Fruit fly (Drosophila melanogaster) whole organism, embryonic: ENCODE measurements around the gene CG8034.
A peak's percentile ranks its signal among the peaks of the same experiment; 100 is the strongest.

Source experiments
- CG10274 ChIP-seq: fragments of 200-800 bp; sonication (Bioruptor generic); optimal IDR thresholded peaks from 3 replicates; lab custom pipeline; 2017; ENCODE audit warnings: missing biosample characterization, mild to moderate bottlenecking, missing genetic modification characterization
- CG10321 ChIP-seq: fragments of 200-800 bp; sonication (Bioruptor generic); IDR thresholded peaks from 2 replicates; pipeline ENCODE4 v1.3.6; 2022; ENCODE audit warnings: missing biosample characterization, missing genetic modification characterization
- CG10431 ChIP-seq: fragments of 200-800 bp; sonication (Bioruptor generic); optimal IDR thresholded peaks from 3 replicates; lab custom pipeline; 2018; ENCODE audit warnings: missing biosample characterization, mild to moderate bottlenecking, missing genetic modification characterization
- CG11247 ChIP-seq: fragments of 200-800 bp; sonication (Bioruptor generic); IDR thresholded peaks from 2 replicates; pipeline ENCODE4 v1.3.6; 2022; ENCODE audit warnings: missing biosample characterization, missing genetic modification characterization
- CG12236 ChIP-seq: fragments of 200-800 bp; sonication (Bioruptor generic); optimal IDR thresholded peaks from 2 replicates; lab custom pipeline; 2016; ENCODE audit warnings: missing biosample characterization, missing genetic modification characterization
- CG14014 ChIP-seq: fragments of 200-800 bp; sonication (Bioruptor generic); IDR thresholded peaks from 2 replicates; pipeline ENCODE4 v1.3.6; 2022; ENCODE audit warnings: missing biosample characterization, missing genetic modification characterization
- CG14441 ChIP-seq: fragments of 200-800 bp; sonication (Bioruptor generic); IDR thresholded peaks from 2 replicates; pipeline ENCODE4 v1.3.6; 2022; ENCODE audit warnings: missing biosample characterization, missing genetic modification characterization
- CG15073 ChIP-seq: fragments of 200-800 bp; sonication (Bioruptor generic); optimal IDR thresholded peaks from 2 replicates; lab custom pipeline; 2016; ENCODE audit warnings: missing biosample characterization, missing genetic modification characterization
- CG1602 ChIP-seq: fragments of 200-800 bp; sonication (Bioruptor generic); optimal IDR thresholded peaks from 3 replicates; lab custom pipeline; 2016; ENCODE audit warnings: missing biosample characterization, missing genetic modification characterization
- CG17829 ChIP-seq: fragments of 200-800 bp; optimal IDR thresholded peaks from 2 replicates; lab custom pipeline; 2019; ENCODE audit warnings: missing biosample characterization, mild to moderate bottlenecking, missing genetic modification characterization, moderate library complexity
- CG18599 ChIP-seq: fragments of 200-800 bp; sonication (Bioruptor generic); optimal IDR thresholded peaks from 3 replicates; lab custom pipeline; 2017; ENCODE audit warnings: missing biosample characterization, missing genetic modification characterization, mild to moderate bottlenecking, moderate library complexity, missing genetic modification reagents
- CG2129 ChIP-seq: fragments of 200-800 bp; sonication (Bioruptor generic); IDR thresholded peaks from 2 replicates; pipeline ENCODE4 v1.3.6; 2022; ENCODE audit warnings: missing biosample characterization, missing genetic modification characterization; ENCODE audit not compliant: partially characterized antibody
- CG2199 ChIP-seq: fragments of 200-800 bp; sonication (Bioruptor generic); IDR thresholded peaks from 3 replicates; pipeline ENCODE4 v1.3.6; 2022; ENCODE audit warnings: missing biosample characterization, missing genetic modification characterization
- CG30020 ChIP-seq: fragments of 200-800 bp; optimal IDR thresholded peaks from 2 replicates; lab custom pipeline; 2019; ENCODE audit warnings: missing biosample characterization, mild to moderate bottlenecking, missing genetic modification characterization, moderate library complexity
- CG31224 ChIP-seq: fragments of 200-800 bp; sonication (Bioruptor generic); IDR thresholded peaks from 2 replicates; pipeline ENCODE4 v1.3.6; 2022; ENCODE audit warnings: missing biosample characterization, missing genetic modification characterization
- CG32767 ChIP-seq: fragments of 200-800 bp; sonication (Bioruptor generic); IDR thresholded peaks from 2 replicates; pipeline ENCODE4 v1.3.6; 2022; ENCODE audit warnings: missing biosample characterization, missing genetic modification characterization
- CG6683 ChIP-seq: fragments of 200-800 bp; sonication (Bioruptor generic); optimal IDR thresholded peaks from 2 replicates; lab custom pipeline; 2017; ENCODE audit warnings: missing biosample characterization, mild to moderate bottlenecking, missing genetic modification characterization, missing genetic modification reagents
- CG6689 ChIP-seq: fragments of 200-800 bp; sonication (Bioruptor generic); IDR thresholded peaks from 2 replicates; pipeline ENCODE4 v1.3.6; 2022; ENCODE audit warnings: missing biosample characterization, missing genetic modification characterization
- CG7357 ChIP-seq: fragments of 200-800 bp; sonication (Bioruptor generic); IDR thresholded peaks from 3 replicates; pipeline ENCODE4 v1.3.6; 2022; ENCODE audit warnings: missing biosample characterization, missing genetic modification characterization
- CG7786 ChIP-seq: fragments of 200-800 bp; sonication (Bioruptor generic); optimal IDR thresholded peaks from 2 replicates; lab custom pipeline; 2016; ENCODE audit warnings: missing biosample characterization, missing genetic modification characterization
- CG9876 ChIP-seq: fragments of 200-800 bp; sonication (Bioruptor generic); optimal IDR thresholded peaks from 2 replicates; lab custom pipeline; 2016; ENCODE audit warnings: missing biosample characterization, missing genetic modification characterization
- Dip3 ChIP-seq: fragments of 200-800 bp; sonication (Bioruptor generic); optimal IDR thresholded peaks from 3 replicates; lab custom pipeline; 2016; ENCODE audit warnings: missing biosample characterization, missing genetic modification characterization
- E2f1 ChIP-seq: fragments of 200-800 bp; sonication (Bioruptor generic); IDR thresholded peaks from 2 replicates; pipeline ENCODE4 v1.3.6; 2022; ENCODE audit warnings: missing biosample characterization, missing genetic modification characterization
- Hey ChIP-seq: fragments of 200-800 bp; sonication (Bioruptor generic); optimal IDR thresholded peaks from 3 replicates; lab custom pipeline; 2018; ENCODE audit warnings: missing biosample characterization, mild to moderate bottlenecking, missing genetic modification characterization
- NC2β ChIP-seq: fragments of 200-800 bp; sonication (Bioruptor generic); optimal IDR thresholded peaks from 2 replicates; lab custom pipeline; 2016; ENCODE audit warnings: missing biosample characterization, missing genetic modification characterization
- Opbp ChIP-seq: fragments of 200-800 bp; sonication (Bioruptor generic); IDR thresholded peaks from 3 replicates; pipeline ENCODE4 v1.3.6; 2022; ENCODE audit warnings: missing biosample characterization, missing genetic modification characterization; ENCODE audit not compliant: partially characterized antibody
- Sox100B ChIP-seq: fragments of 200-800 bp; sonication (Bioruptor generic); optimal IDR thresholded peaks from 3 replicates; lab custom pipeline; 2018; ENCODE audit warnings: missing biosample characterization, mild to moderate bottlenecking, missing genetic modification characterization
- TFAM ChIP-seq: fragments of 200-800 bp; sonication (Bioruptor generic); optimal IDR thresholded peaks from 2 replicates; lab custom pipeline; 2017; ENCODE audit warnings: missing biosample characterization, missing genetic modification characterization, inconsistent platforms
- Trl ChIP-seq, 3 experiments: fragments of >200 bp in 2 of 3; fragments of 200-800 bp in 1 of 3; sonication (Bioruptor generic) in 1 of 3; optimal IDR thresholded peaks; 2 replicates in 1 of 3; 3 replicates in 2 of 3; lab custom pipeline; 2016 to 2017; ENCODE audit warnings: missing biosample characterization in 1 of 3, missing genetic modification characterization in 1 of 3
- ara ChIP-seq: fragments of 200-800 bp; sonication (Bioruptor generic); IDR thresholded peaks from 2 replicates; pipeline ENCODE4 v1.3.6; 2022; ENCODE audit warnings: missing biosample characterization, missing genetic modification characterization
- btn ChIP-seq: fragments of 200-800 bp; sonication (Bioruptor generic); optimal IDR thresholded peaks from 2 replicates; lab custom pipeline; 2016; ENCODE audit warnings: missing biosample characterization, missing genetic modification characterization
- cato ChIP-seq: fragments of 200-800 bp; sonication (Bioruptor generic); optimal IDR thresholded peaks from 2 replicates; lab custom pipeline; 2016; ENCODE audit warnings: missing biosample characterization, missing genetic modification characterization, borderline replicate concordance
- cg ChIP-seq: fragments of 200-800 bp; sonication (Bioruptor generic); optimal IDR thresholded peaks from 3 replicates; lab custom pipeline; 2019; ENCODE audit warnings: missing biosample characterization, mild to moderate bottlenecking, missing genetic modification characterization, moderate library complexity
- h ChIP-seq: fragments of >200 bp; optimal IDR thresholded peaks from 2 replicates; lab custom pipeline; 2017
- kni ChIP-seq: fragments of 200-800 bp; sonication (Bioruptor generic); optimal IDR thresholded peaks from 3 replicates; lab custom pipeline; 2017; ENCODE audit warnings: mild to moderate bottlenecking, missing biosample characterization, missing genetic modification reagents, missing genetic modification characterization
- lab ChIP-seq: fragments of 200-800 bp; sonication (Bioruptor generic); optimal IDR thresholded peaks from 3 replicates; lab custom pipeline; 2017; ENCODE audit warnings: missing biosample characterization, missing genetic modification characterization, mild to moderate bottlenecking, moderate library complexity, missing genetic modification reagents
- lola ChIP-seq, 3 experiments: fragments of >200 bp in 2 of 3; fragments of 200-800 bp in 1 of 3; sonication (Bioruptor generic) in 1 of 3; optimal IDR thresholded peaks; 2 replicates each; lab custom pipeline; 2017 to 2019; ENCODE audit warnings: missing biosample characterization in 3 of 3, missing genetic modification characterization in 3 of 3, mild to moderate bottlenecking in 1 of 3, moderate library complexity in 1 of 3
- luna ChIP-seq: fragments of 200-800 bp; sonication (Bioruptor generic); optimal IDR thresholded peaks from 2 replicates; lab custom pipeline; 2016; ENCODE audit warnings: missing biosample characterization, missing genetic modification characterization
- mirr ChIP-seq: fragments of 200-800 bp; sonication (Bioruptor generic); optimal IDR thresholded peaks from 3 replicates; lab custom pipeline; 2018; ENCODE audit warnings: missing biosample characterization, mild to moderate bottlenecking, missing genetic modification characterization
- oc ChIP-seq: fragments of 200-800 bp; sonication (Bioruptor generic); optimal IDR thresholded peaks from 2 replicates; lab custom pipeline; 2018; ENCODE audit warnings: missing biosample characterization, mild to moderate bottlenecking, missing genetic modification characterization, moderate library complexity
- pnt ChIP-seq: fragments of 200-800 bp; sonication (Bioruptor generic); optimal IDR thresholded peaks from 3 replicates; lab custom pipeline; 2016; ENCODE audit warnings: missing biosample characterization, missing genetic modification characterization
- pros ChIP-seq: fragments of 200-800 bp; sonication (Bioruptor generic); optimal IDR thresholded peaks from 3 replicates; lab custom pipeline; 2019; ENCODE audit warnings: missing biosample characterization, mild to moderate bottlenecking, missing genetic modification characterization, moderate library complexity
- repo ChIP-seq: fragments of 200-800 bp; sonication (Bioruptor generic); optimal IDR thresholded peaks from 2 replicates; lab custom pipeline; 2016; ENCODE audit warnings: missing biosample characterization, missing genetic modification characterization
- tna ChIP-seq: fragments of 200-800 bp; sonication (Bioruptor generic); IDR thresholded peaks from 2 replicates; pipeline ENCODE4 v1.3.6; 2022; ENCODE audit warnings: missing biosample characterization, missing genetic modification characterization; ENCODE audit not compliant: partially characterized antibody
- toy ChIP-seq: fragments of 200-800 bp; sonication (Bioruptor generic); IDR thresholded peaks from 2 replicates; pipeline ENCODE4 v1.3.6; 2022; ENCODE audit warnings: missing biosample characterization, missing genetic modification characterization
- ttk ChIP-seq: fragments of 200-800 bp; sonication (Bioruptor generic); IDR thresholded peaks from 2 replicates; pipeline ENCODE4 v2.1.2; 2022; ENCODE audit warnings: missing biosample characterization, missing genetic modification characterization
- unpg ChIP-seq: fragments of 200-800 bp; sonication (Bioruptor generic); optimal IDR thresholded peaks from 3 replicates; lab custom pipeline; 2018; ENCODE audit warnings: missing biosample characterization, mild to moderate bottlenecking, missing genetic modification characterization, moderate library complexity
- vvl ChIP-seq: fragments of 200-800 bp; sonication (Bioruptor generic); IDR thresholded peaks from 2 replicates; pipeline ENCODE4 v1.3.6; 2022; ENCODE audit warnings: missing biosample characterization, missing genetic modification characterization

Gene CG8034

dm6 chrX:19321820-19322708 is 24.1 kb upstream of the CG8034 start, which contains the start of gene out (continued):
- TF ChIP-seq CG17829 (tag; lab: Kevin White, UChicago), result peak; percentile 96
- TF ChIP-seq CG10274 (GFP tag; lab: Kevin White, UChicago), result peak; percentile 82
- peak; percentile 73 for TF ChIP-seq TFAM (GFP tag; lab: Kevin White, UChicago)
- peak; percentile 70 to 74 for TF ChIP-seq Trl (optimal IDR thresholded peaks at IDR 0.05; lab: Kevin White, UChicago)
- peak; percentile 89 for TF ChIP-seq Trl (GFP tag; optimal IDR thresholded peaks at IDR 0.05; lab: Kevin White, UChicago)
- peak; percentile 85 for TF ChIP-seq NC2β (GFP tag; lab: Kevin White, UChicago)
- peak; percentile 95 for TF ChIP-seq CG1602 (GFP tag; lab: Kevin White, UChicago)
- TF ChIP-seq CG15073 (GFP tag; lab: Kevin White, UChicago), result peak; percentile 66
- TF ChIP-seq Opbp (GFP tag; lab: Robert Waterston, UW), result no peak
- TF ChIP-seq CG14441, result peak; percentile 95
- peak; percentile 95 for TF ChIP-seq CG32767 (GFP tag; lab: Robert Waterston, UW)
- TF ChIP-seq CG12236 (GFP tag; lab: Kevin White, UChicago), result peak; percentile 59
- peak; percentile 31 for TF ChIP-seq Hey (tag; lab: Kevin White, UChicago)
- peak; percentile 96 for TF ChIP-seq lab (GFP tag; lab: Kevin White, UChicago)
- peak; percentile 94 for TF ChIP-seq Sox100B (GFP tag; lab: Kevin White, UChicago)
- peak; percentile 85 for TF ChIP-seq cato (GFP tag; lab: Kevin White, UChicago)
- peak; percentile 94 for TF ChIP-seq ara (GFP tag; lab: Robert Waterston, UW)
- TF ChIP-seq pnt (GFP tag; lab: Kevin White, UChicago), result peak; percentile 78
- peak; percentile 94 for TF ChIP-seq CG18599 (GFP tag; lab: Kevin White, UChicago)
- TF ChIP-seq vvl (GFP tag; lab: Robert Waterston, UW), result peak; percentile 94
- peak; percentile 83 for TF ChIP-seq CG6683
- peak; percentile 91 for TF ChIP-seq kni (GFP tag; lab: Kevin White, UChicago)
- peak; percentile 87 for TF ChIP-seq CG31224 (GFP tag; lab: Robert Waterston, UW)
- peak; percentile 82 for TF ChIP-seq CG10431 (GFP tag; lab: Kevin White, UChicago)
- TF ChIP-seq ttk (GFP tag; lab: Robert Waterston, UW), result peak; percentile 94
- TF ChIP-seq CG11247 (GFP tag; lab: Robert Waterston, UW), result peak; percentile 88
- no peak for TF ChIP-seq h (lab: Kevin White, UChicago)
- peak; percentile 85 for TF ChIP-seq Dip3 (GFP tag; lab: Kevin White, UChicago)
- peak; percentile 78 for TF ChIP-seq toy (GFP tag; lab: Robert Waterston, UW)
- peak; percentile 32 for TF ChIP-seq pros (GFP tag; lab: Kevin White, UChicago)
- no peak for TF ChIP-seq CG2129 (GFP tag; lab: Robert Waterston, UW)
- peak; percentile 71 for TF ChIP-seq CG30020 (tag; lab: Kevin White, UChicago)
- 0 out of 3 replicates have a peak, but pooled peaks have one; percentile 51 for TF ChIP-seq CG2199
- peak in 1 of 3 experiments; percentile 94 for TF ChIP-seq lola (GFP tag; optimal IDR thresholded peaks at IDR 0.05; lab: Kevin White, UChicago)
- TF ChIP-seq oc, result peak; percentile 91
- TF ChIP-seq CG14014 (GFP tag; lab: Robert Waterston, UW), result peak; percentile 94
- no peak for TF ChIP-seq tna (GFP tag; lab: Robert Waterston, UW)
- peak; percentile 63 for TF ChIP-seq repo (GFP tag; lab: Kevin White, UChicago)
- peak; percentile 45 for TF ChIP-seq btn (GFP tag; lab: Kevin White, UChicago)
- peak; percentile 96 for TF ChIP-seq E2f1
- peak; percentile 96 for TF ChIP-seq CG6689 (GFP tag; lab: Robert Waterston, UW)
- peak; percentile 64 for TF ChIP-seq CG10321 (GFP tag; lab: Robert Waterston, UW)
- TF ChIP-seq mirr (GFP tag; lab: Kevin White, UChicago), result peak; percentile 49
- no peak for TF ChIP-seq cg (GFP tag; lab: Kevin White, UChicago)
- no peak for TF ChIP-seq luna (GFP tag; lab: Kevin White, UChicago)
- peak; percentile 84 for TF ChIP-seq CG7786 (GFP tag; lab: Kevin White, UChicago)
- TF ChIP-seq CG9876, result peak; percentile 51
- peak; percentile 95 for TF ChIP-seq unpg (GFP tag; lab: Kevin White, UChicago)
- TF ChIP-seq CG7357, result peak; percentile 90
